Worm (Caenorhabditis elegans) whole organism, late embryonic: ENCODE results near the gene B0432.7.

Source experiments
- ama-1 ChIP-seq: fragments of 150-350 bp; optimal IDR thresholded peaks from 2 replicates; lab custom pipeline; 2014
- dve-1 ChIP-seq: sonication (generic microtip); optimal IDR thresholded peaks from 2 replicates; lab custom pipeline; 2017; ENCODE audit warnings: antibody characterized with exemption, mild to moderate bottlenecking, missing genetic modification characterization, missing compliant biosample characterization
- fkh-10 ChIP-seq: fragments of 150-350 bp; optimal IDR thresholded peaks from 2 replicates; lab custom pipeline; 2014; ENCODE audit warnings: missing biosample characterization, missing genetic modification reagents, missing genetic modification characterization
- hlh-6 ChIP-seq: sonication (generic microtip); optimal IDR thresholded peaks from 2 replicates; lab custom pipeline; 2016; ENCODE audit warnings: missing genotype, missing genetic modification characterization, missing compliant biosample characterization
- madf-2 ChIP-seq: sonication (generic microtip); optimal IDR thresholded peaks from 2 replicates; lab custom pipeline; 2017; ENCODE audit warnings: missing genetic modification characterization, missing compliant biosample characterization
- nfya-1 ChIP-seq: sonication (generic microtip); optimal IDR thresholded peaks from 2 replicates; lab custom pipeline; 2017; ENCODE audit warnings: missing genetic modification characterization, mild to moderate bottlenecking, missing compliant biosample characterization, antibody characterized with exemption, moderate library complexity
- pha-4 ChIP-seq: fragments of 150-350 bp; optimal IDR thresholded peaks from 2 replicates; lab custom pipeline; 2018; ENCODE audit warnings: missing biosample characterization, missing genetic modification reagents, missing genetic modification characterization
- pros-1 ChIP-seq: fragments of 150-350 bp; optimal IDR thresholded peaks from 2 replicates; lab custom pipeline; 2014; ENCODE audit warnings: missing biosample characterization, missing genetic modification reagents, missing genetic modification characterization
- rnt-1 ChIP-seq: sonication (generic microtip); optimal IDR thresholded peaks from 2 replicates; lab custom pipeline; 2016; ENCODE audit warnings: missing genetic modification characterization, missing compliant biosample characterization
- sdc-2 ChIP-seq: sonication (generic microtip); optimal IDR thresholded peaks from 2 replicates; lab custom pipeline; 2016; ENCODE audit warnings: missing genotype, missing genetic modification characterization, missing compliant biosample characterization
- sox-2 ChIP-seq: fragments of 200-800 bp; sonication (Bioruptor generic); IDR thresholded peaks from 2 replicates; pipeline ENCODE4 v1.3.6; 2022; ENCODE audit warnings: missing genetic modification reagents, missing genetic modification characterization, missing compliant biosample characterization
- sox-4 ChIP-seq: sonication (generic microtip); optimal IDR thresholded peaks from 2 replicates; lab custom pipeline; 2017; ENCODE audit warnings: mild to moderate bottlenecking, missing genetic modification characterization, inconsistent platforms, missing compliant biosample characterization

ce11 chrII:305645-306044 lies 31.9 kb upstream of the B0432.7 start, which contains the start of gene col-69:
- TF ChIP-seq hlh-6, result no peak
- TF ChIP-seq pros-1 (tag; lab: Kevin White, UChicago), result no peak
- TF ChIP-seq fkh-10 (GFP tag; lab: Kevin White, UChicago), result no peak
- TF ChIP-seq ama-1 (lab: Kevin White, UChicago), result no peak
- TF ChIP-seq dve-1 (tag; lab: Kevin White, UChicago), result no peak
- TF ChIP-seq sdc-2 (tag; lab: Kevin White, UChicago), result no peak
- no peak for TF ChIP-seq rnt-1 (tag; lab: Kevin White, UChicago)
- TF ChIP-seq sox-4 (tag; lab: Kevin White, UChicago), result no peak
- TF ChIP-seq pha-4 (tag; lab: Kevin White, UChicago), result no peak
- TF ChIP-seq madf-2 (tag; lab: Kevin White, UChicago), result no peak
- TF ChIP-seq sox-2 (GFP tag; lab: Robert Waterston, UW), result no peak
- TF ChIP-seq nfya-1 (tag; lab: Kevin White, UChicago), result no peak
